Worm (Caenorhabditis elegans) whole organism, L3 larva: ENCODE data around the gene F35C11.5.

Experiments used
- ama-1 ChIP-seq: fragments of 150-350 bp; optimal IDR thresholded peaks from 2 replicates; lab custom pipeline; 2018
- ceh-16 ChIP-seq: sonication (generic microtip); optimal IDR thresholded peaks from 2 replicates; lab custom pipeline; 2017; ENCODE audit warnings: missing biosample characterization, missing genetic modification characterization
- ceh-28 ChIP-seq: fragments of 150-350 bp; optimal IDR thresholded peaks from 2 replicates; lab custom pipeline; 2014; ENCODE audit warnings: missing biosample characterization, missing genetic modification reagents, missing genetic modification characterization
- ceh-82 ChIP-seq: fragments of 150-350 bp; optimal IDR thresholded peaks from 2 replicates; lab custom pipeline; 2014; ENCODE audit warnings: missing biosample characterization, missing genetic modification characterization
- elt-2 ChIP-seq: sonication (generic microtip); optimal IDR thresholded peaks from 2 replicates; lab custom pipeline; 2016; ENCODE audit warnings: missing genetic modification reagents, mild to moderate bottlenecking, missing genetic modification characterization, missing compliant biosample characterization
- pha-4 ChIP-seq: fragments of 150-350 bp; optimal IDR thresholded peaks from 2 replicates; lab custom pipeline; 2014; ENCODE audit warnings: missing biosample characterization, missing genetic modification reagents, missing genetic modification characterization
- pqm-1 ChIP-seq: fragments of 150-350 bp; optimal IDR thresholded peaks from 2 replicates; lab custom pipeline; 2017; ENCODE audit warnings: missing biosample characterization, missing genetic modification characterization, inconsistent platforms
- skn-1 ChIP-seq: fragments of 150-350 bp; optimal IDR thresholded peaks from 2 replicates; lab custom pipeline; 2014; ENCODE audit warnings: missing biosample characterization, missing genetic modification characterization

DNA sequence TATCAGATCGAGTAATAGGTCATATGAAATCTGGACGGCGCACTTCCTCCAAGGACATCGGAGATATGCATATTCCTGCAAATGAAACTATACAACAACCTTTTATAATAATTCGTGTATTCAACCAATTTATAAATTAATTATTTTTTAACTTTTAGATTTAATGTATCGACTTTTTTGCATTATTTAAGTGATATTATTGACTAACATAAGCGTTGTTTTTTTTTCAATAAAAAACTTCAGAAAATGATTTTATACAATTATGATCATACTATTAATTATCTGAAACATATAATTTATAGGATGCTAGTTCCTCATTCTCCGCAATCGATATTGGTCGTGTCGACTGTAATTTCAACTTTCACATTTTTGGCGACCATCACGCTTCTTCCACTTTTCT, 49.5 kb upstream of the F35C11.5 start, which contains the start of gene col-76:
- TF ChIP-seq pqm-1 (no peak), pha-4 (no peak), elt-2 (tag; lab: Kevin White, UChicago) (no peak), skn-1 (tag; lab: Kevin White, UChicago) (no peak), ama-1 (lab: Kevin White, UChicago) (no peak), ceh-82 (no peak), ceh-16 (tag; lab: Kevin White, UChicago) (no peak), ceh-28 (tag; lab: Kevin White, UChicago) (no peak)
